Fruit fly (Drosophila melanogaster): Measurements from ENCODE around the gene Arpc2.

dm6 chr2L:20463316-20463856 lies 46.5 kb downstream of the Arpc2 start, which contains the start of gene CG2493:
- TF ChIP-seq Clk (GFP tag; optimal IDR thresholded peaks at IDR 0.05) (no peak), toe (GFP tag; optimal IDR thresholded peaks at IDR 0.05) (peak; percentile 21), kay (GFP tag; ENCODE audit: borderline replicate concordance) (no peak), CG14711 (tag; optimal IDR thresholded peaks at IDR 0.05) (peak; percentile 52), CG1620 (GFP tag; optimal IDR thresholded peaks at IDR 0.05) (no peak), Hr96 (GFP tag; optimal IDR thresholded peaks at IDR 0.05) (peak; percentile 15), CG7045 (GFP tag; optimal IDR thresholded peaks at IDR 0.05) (no peak), cnc (optimal IDR thresholded peaks at IDR 0.05) (no peak), Crg-1 (GFP tag; optimal IDR thresholded peaks at IDR 0.05) (no peak)

All from whole organism, adult.